Worm (Caenorhabditis elegans): ENCODE data around the gene K02E10.7.
A peak's percentile ranks its signal among the peaks of the same experiment; 100 is the strongest.

Gene K02E10.7

ce11 chrX:2532357-2532756, 24.0 kb upstream of the K02E10.7 start, which contains the start of gene tbc-12:
tbc-12 (minus strand) TSS chrX:2532457.
- TF ChIP-seq blmp-1 (tag; optimal IDR thresholded peaks at IDR 0.05; ENCODE audit: insufficient read depth) = no peak
- TF ChIP-seq C34F6.9 (tag; optimal IDR thresholded peaks at IDR 0.05) = no peak
- TF ChIP-seq nhr-23 (tag; optimal IDR thresholded peaks at IDR 0.05) = no peak
- no peak for TF ChIP-seq nhr-77 (tag; optimal IDR thresholded peaks at IDR 0.05)
- no peak for TF ChIP-seq sem-4 (tag; optimal IDR thresholded peaks at IDR 0.05)
- TF ChIP-seq unc-55 (GFP tag; optimal IDR thresholded peaks at IDR 0.05) = no peak
- TF ChIP-seq ztf-4 (tag; optimal IDR thresholded peaks at IDR 0.05) = no peak
- no peak for TF ChIP-seq lin-11 (tag; optimal IDR thresholded peaks at IDR 0.05)
- TF ChIP-seq R02D3.7 (tag; optimal IDR thresholded peaks at IDR 0.05) = no peak
- TF ChIP-seq zag-1 (tag; optimal IDR thresholded peaks at IDR 0.05) = no peak
- TF ChIP-seq lsy-2 (tag; optimal IDR thresholded peaks at IDR 0.05) = no peak
- TF ChIP-seq nhr-237 (tag; optimal IDR thresholded peaks at IDR 0.05) = no peak
- no peak for TF ChIP-seq nhr-25 (tag; optimal IDR thresholded peaks at IDR 0.05)
- TF ChIP-seq nhr-6 (tag; optimal IDR thresholded peaks at IDR 0.05) = no peak
- TF ChIP-seq gmeb-1 (tag; optimal IDR thresholded peaks at IDR 0.05) = no peak
- TF ChIP-seq ZK546.5 (tag; optimal IDR thresholded peaks at IDR 0.05) = no peak
- no peak for TF ChIP-seq elt-3 (tag; optimal IDR thresholded peaks at IDR 0.05)
- no peak for TF ChIP-seq egl-27 (tag; optimal IDR thresholded peaks at IDR 0.05)

ce11 chrX:2531276-2531675, 22.9 kb upstream of the K02E10.7 start:
- TF ChIP-seq blmp-1 (tag; optimal IDR thresholded peaks at IDR 0.05; ENCODE audit: insufficient read depth) (peak; percentile 5), skn-1 (tag; optimal IDR thresholded peaks at IDR 0.05) (no peak), egl-27 (tag; optimal IDR thresholded peaks at IDR 0.05) (no peak), ztf-11 (tag; optimal IDR thresholded peaks at IDR 0.05) (no peak), nhr-237 (tag; optimal IDR thresholded peaks at IDR 0.05) (no peak), unc-55 (GFP tag; optimal IDR thresholded peaks at IDR 0.05) (no peak), F13H6.1 (tag; optimal IDR thresholded peaks at IDR 0.05) (peak; percentile 39), nhr-10 (tag; optimal IDR thresholded peaks at IDR 0.05) (no peak), elt-1 (tag; optimal IDR thresholded peaks at IDR 0.05) (no peak), Y55F3AM.14 (GFP tag; optimal IDR thresholded peaks at IDR 0.05) (peak; percentile 45), ztf-4 (tag; optimal IDR thresholded peaks at IDR 0.05) (peak; percentile 34), C34F6.9 (tag; optimal IDR thresholded peaks at IDR 0.05) (no peak), sma-9 (GFP tag; optimal IDR thresholded peaks at IDR 0.05) (peak; percentile 51), sma-9 (tag; optimal IDR thresholded peaks at IDR 0.05) (no peak), alr-1 (tag; optimal IDR thresholded peaks at IDR 0.05) (no peak), nhr-11 (tag; optimal IDR thresholded peaks at IDR 0.05) (no peak), dmd-4 (tag; optimal IDR thresholded peaks at IDR 0.05) (no peak), ceh-16 (tag; optimal IDR thresholded peaks at IDR 0.05) (no peak), aly-2 (tag; optimal IDR thresholded peaks at IDR 0.05) (no peak), unc-39 (tag; optimal IDR thresholded peaks at IDR 0.05) (no peak), lin-13 (GFP tag; optimal IDR thresholded peaks at IDR 0.05) (no peak), mab-5 (tag; optimal IDR thresholded peaks at IDR 0.05) (no peak), nhr-129 (tag; optimal IDR thresholded peaks at IDR 0.05) (peak; percentile 20), crh-2 (tag; optimal IDR thresholded peaks at IDR 0.05) (peak; percentile 54), lsy-2 (tag; optimal IDR thresholded peaks at IDR 0.05) (peak in 1 of 2 experiments; percentile 30), nhr-6 (tag; optimal IDR thresholded peaks at IDR 0.05) (no peak), fos-1 (tag; optimal IDR thresholded peaks at IDR 0.05) (peak; percentile 48), lin-11 (tag; optimal IDR thresholded peaks at IDR 0.05) (no peak), sma-3 (GFP tag; optimal IDR thresholded peaks at IDR 0.05) (peak; percentile 27), ceh-82 (tag; optimal IDR thresholded peaks at IDR 0.05) (no peak), nhr-21 (tag; optimal IDR thresholded peaks at IDR 0.05) (peak; percentile 34)

ce11 chrX:2527877-2528276, 19.5 kb upstream of the K02E10.7 start:
- TF ChIP-seq peb-1 (tag; optimal IDR thresholded peaks at IDR 0.05) (no peak), C34F6.9 (tag; optimal IDR thresholded peaks at IDR 0.05) (no peak), unc-55 (GFP tag; optimal IDR thresholded peaks at IDR 0.05) (peak; percentile 4), aly-2 (tag; optimal IDR thresholded peaks at IDR 0.05) (no peak), mbf-1 (tag; optimal IDR thresholded peaks at IDR 0.05) (no peak), sma-9 (GFP tag; optimal IDR thresholded peaks at IDR 0.05) (peak; percentile 53), sma-9 (tag; optimal IDR thresholded peaks at IDR 0.05) (no peak), sma-3 (GFP tag; optimal IDR thresholded peaks at IDR 0.05) (peak; percentile 28), lin-13 (GFP tag; optimal IDR thresholded peaks at IDR 0.05) (peak; percentile 9), mab-5 (tag; optimal IDR thresholded peaks at IDR 0.05) (no peak), sem-4 (tag; optimal IDR thresholded peaks at IDR 0.05) (no peak), lsy-2 (tag; optimal IDR thresholded peaks at IDR 0.05) (peak in 1 of 2 experiments; percentile 9), F13H6.1 (tag; optimal IDR thresholded peaks at IDR 0.05) (peak; percentile 55), nhr-237 (tag; optimal IDR thresholded peaks at IDR 0.05) (no peak), fos-1 (tag; optimal IDR thresholded peaks at IDR 0.05) (no peak), nhr-129 (tag; optimal IDR thresholded peaks at IDR 0.05) (peak; percentile 39)

All from whole organism, L2 larva.